Worm (Caenorhabditis elegans) whole organism, midembryonic: Measurements from ENCODE around the gene F41B4.2.

Experiments
- cog-1 ChIP-seq: sonication (generic microtip); optimal IDR thresholded peaks from 2 replicates; lab custom pipeline; 2016; ENCODE audit warnings: missing genetic modification characterization, missing compliant biosample characterization
- flt-1 ChIP-seq: fragments of 200-800 bp; sonication (Bioruptor generic); IDR thresholded peaks from 2 replicates; pipeline ENCODE4 v1.3.6; 2022; ENCODE audit warnings: missing genetic modification characterization, missing compliant biosample characterization
- ztf-29 ChIP-seq: fragments of 200-800 bp; sonication (Bioruptor generic); IDR thresholded peaks from 2 replicates; pipeline ENCODE4 v1.3.6; 2022; ENCODE audit warnings: missing genetic modification reagents, missing genetic modification characterization, missing compliant biosample characterization

DNA sequence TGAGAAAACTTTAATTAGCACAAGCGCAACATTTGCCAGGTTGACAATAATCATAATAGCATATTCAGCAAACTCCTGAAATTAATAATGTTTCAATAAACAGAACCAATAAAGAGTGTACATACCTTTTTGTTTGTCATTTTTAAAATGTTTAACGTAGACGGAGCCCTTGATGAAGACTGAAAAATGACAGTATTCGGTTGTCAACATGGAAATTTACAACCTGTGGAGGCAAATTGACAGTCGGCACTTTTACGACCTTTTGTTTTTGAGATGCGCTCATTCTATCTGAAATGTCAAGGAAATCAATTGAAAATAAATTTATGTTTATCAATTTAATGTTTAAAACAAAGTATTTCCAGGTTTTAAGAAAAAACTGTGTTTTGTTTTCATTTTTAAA, 49.4 kb upstream of the F41B4.2 start:
- TF ChIP-seq flt-1 (no peak), ztf-29 (GFP tag; lab: Robert Waterston, UW) (no peak), cog-1 (tag; lab: Kevin White, UChicago) (no peak)
